Worm (Caenorhabditis elegans) whole organism, young adult: Measurements from ENCODE around the gene sre-46.

ENCODE experiments used
- B0261.1 ChIP-seq: sonication (generic microtip); optimal IDR thresholded peaks from 2 replicates; lab custom pipeline; 2016; ENCODE audit warnings: mild to moderate bottlenecking, missing genetic modification characterization, moderate library complexity, missing compliant biosample characterization
- F23B12.7 ChIP-seq: sonication (generic microtip); optimal IDR thresholded peaks from 2 replicates; lab custom pipeline; 2017; ENCODE audit warnings: missing genetic modification characterization, mild to moderate bottlenecking, missing compliant biosample characterization, antibody characterized with exemption, moderate library complexity; ENCODE audit not compliant: insufficient read depth
- F57C9.4 ChIP-seq: sonication (generic microtip); optimal IDR thresholded peaks from 2 replicates; lab custom pipeline; 2017; ENCODE audit warnings: mild to moderate bottlenecking, missing genetic modification characterization, missing compliant biosample characterization
- K12H6.12 ChIP-seq: fragments of 200-800 bp; sonication (Bioruptor generic); optimal IDR thresholded peaks from 2 replicates; lab custom pipeline; 2018; ENCODE audit warnings: mild to moderate bottlenecking, missing genetic modification characterization, missing compliant biosample characterization
- Y53F4B.3 ChIP-seq: fragments of 200-800 bp; sonication (Bioruptor generic); IDR thresholded peaks from 2 replicates; pipeline ENCODE4 v1.3.6; 2022; ENCODE audit warnings: missing genetic modification reagents, missing genetic modification characterization, missing compliant biosample characterization
- Y67H2A.10 ChIP-seq: fragments of 200-800 bp; sonication (Bioruptor generic); conservative IDR thresholded peaks from 2 replicates; pipeline ENCODE4 v1.3.6; 2022; ENCODE audit warnings: missing genetic modification reagents, missing genetic modification characterization, missing compliant biosample characterization
- ama-1 ChIP-seq, 3 experiments: fragments of 150-350 bp in 1 of 3; sonication (generic microtip) in 2 of 3; optimal IDR thresholded peaks; 2 replicates each; lab custom pipeline; 2014 to 2018; ENCODE audit warnings: missing biosample characterization in 2 of 3, missing genetic modification characterization in 2 of 3, missing genetic modification reagents in 2 of 3
- aptf-3 ChIP-seq: fragments of 200-800 bp; sonication (Bioruptor generic); IDR thresholded peaks from 2 replicates; pipeline ENCODE4 v1.3.6; 2022; ENCODE audit warnings: missing genetic modification characterization, missing compliant biosample characterization
- atf-7 ChIP-seq: sonication (generic microtip); optimal IDR thresholded peaks from 2 replicates; lab custom pipeline; 2017; ENCODE audit warnings: mild to moderate bottlenecking, missing genetic modification characterization, missing compliant biosample characterization
- attf-6 ChIP-seq: fragments of 200-800 bp; sonication (Bioruptor generic); IDR thresholded peaks from 2 replicates; pipeline ENCODE4 v1.3.6; 2022; ENCODE audit warnings: missing genetic modification reagents, missing genetic modification characterization, missing compliant biosample characterization
- cebp-1 ChIP-seq, 2 experiments: fragments of 200-800 bp in 1 of 2; sonication (Bioruptor generic) in 1 of 2; sonication (generic microtip) in 1 of 2; IDR thresholded peaks in 1 of 2; optimal IDR thresholded peaks in 1 of 2; 2 replicates each; pipeline versions ENCODE4 v1.3.6 to Lab custom; 2017 to 2022; ENCODE audit warnings: missing compliant biosample characterization in 2 of 2, missing genetic modification characterization in 2 of 2, mild to moderate bottlenecking in 1 of 2, missing genetic modification reagents in 1 of 2, moderate library complexity in 1 of 2
- ceh-27 ChIP-seq: fragments of 200-800 bp; sonication (Bioruptor generic); optimal IDR thresholded peaks from 2 replicates; lab custom pipeline; 2018; ENCODE audit warnings: mild to moderate bottlenecking, missing genetic modification characterization, moderate library complexity, missing compliant biosample characterization
- ceh-40 ChIP-seq: fragments of 200-800 bp; sonication (Bioruptor generic); IDR thresholded peaks from 2 replicates; pipeline ENCODE4 v1.3.6; 2022; ENCODE audit warnings: missing genetic modification characterization, missing compliant biosample characterization
- chd-7 ChIP-seq: sonication (generic microtip); optimal IDR thresholded peaks from 2 replicates; lab custom pipeline; 2016; ENCODE audit warnings: mild to moderate bottlenecking, missing genetic modification characterization, moderate library complexity, missing compliant biosample characterization
- dox-1 ChIP-seq: fragments of 200-800 bp; sonication (Bioruptor generic); IDR thresholded peaks from 2 replicates; pipeline ENCODE4 v1.3.6; 2022; ENCODE audit warnings: missing genetic modification reagents, missing genetic modification characterization, missing compliant biosample characterization
- dpl-1 ChIP-seq: fragments of 150-350 bp; optimal IDR thresholded peaks from 2 replicates; lab custom pipeline; 2014; ENCODE audit warnings: missing biosample characterization, missing genetic modification reagents, missing genetic modification characterization
- egl-44 ChIP-seq: fragments of 200-800 bp; sonication (Bioruptor generic); IDR thresholded peaks from 2 replicates; pipeline ENCODE4 v1.3.6; 2022; ENCODE audit warnings: missing genetic modification reagents, missing genetic modification characterization, missing compliant biosample characterization
- ets-4 ChIP-seq: fragments of 200-800 bp; sonication (Bioruptor generic); optimal IDR thresholded peaks from 2 replicates; lab custom pipeline; 2018; ENCODE audit warnings: mild to moderate bottlenecking, missing genetic modification characterization, missing compliant biosample characterization
- him-1 ChIP-seq: sonication (generic microtip); optimal IDR thresholded peaks from 2 replicates; lab custom pipeline; 2016; ENCODE audit warnings: missing genotype, missing genetic modification reagents, missing genetic modification characterization, missing compliant biosample characterization
- hlh-26 ChIP-seq: fragments of 200-800 bp; sonication (Bioruptor generic); conservative IDR thresholded peaks from 2 replicates; pipeline ENCODE4 v1.3.6; 2022; ENCODE audit warnings: missing genetic modification reagents, missing genetic modification characterization, missing compliant biosample characterization
- hsf-1 ChIP-seq: fragments of 200-800 bp; sonication (Bioruptor generic); IDR thresholded peaks from 2 replicates; pipeline ENCODE4 v1.3.6; 2022; ENCODE audit warnings: missing genetic modification reagents, missing genetic modification characterization, missing compliant biosample characterization
- lag-1 ChIP-seq: fragments of 200-800 bp; sonication (Bioruptor generic); IDR thresholded peaks from 2 replicates; pipeline ENCODE4 v1.3.6; 2022; ENCODE audit warnings: missing genetic modification reagents, missing genetic modification characterization, missing compliant biosample characterization
- let-526 ChIP-seq: fragments of 200-800 bp; sonication (Bioruptor generic); IDR thresholded peaks from 2 replicates; pipeline ENCODE4 v1.3.6; 2022; ENCODE audit warnings: missing genetic modification reagents, missing genetic modification characterization, missing compliant biosample characterization
- lsy-27 ChIP-seq: sonication (generic microtip); optimal IDR thresholded peaks from 2 replicates; lab custom pipeline; 2017; ENCODE audit warnings: missing genetic modification characterization, mild to moderate bottlenecking, missing compliant biosample characterization, antibody characterized with exemption, missing genotype, borderline replicate concordance; ENCODE audit not compliant: insufficient read depth
- mes-4 ChIP-seq: sonication (generic microtip); optimal IDR thresholded peaks from 2 replicates; lab custom pipeline; 2016; ENCODE audit warnings: missing genotype, missing genetic modification characterization, missing compliant biosample characterization
- nfyb-1 ChIP-seq: fragments of 200-800 bp; sonication (Bioruptor generic); IDR thresholded peaks from 2 replicates; pipeline ENCODE4 v1.3.6; 2022; ENCODE audit warnings: missing genetic modification reagents, missing genetic modification characterization, missing compliant biosample characterization
- nhr-27 ChIP-seq: fragments of 200-800 bp; sonication (Bioruptor generic); optimal IDR thresholded peaks from 2 replicates; lab custom pipeline; 2018; ENCODE audit warnings: mild to moderate bottlenecking, missing genetic modification characterization, moderate library complexity, missing compliant biosample characterization
- nhr-80 ChIP-seq: sonication (generic microtip); optimal IDR thresholded peaks from 2 replicates; lab custom pipeline; 2016; ENCODE audit warnings: missing genetic modification characterization, missing compliant biosample characterization
- pha-4 ChIP-seq: fragments of 150-350 bp; sonication (generic microtip); optimal IDR thresholded peaks from 2 replicates; lab custom pipeline; 2014; ENCODE audit warnings: missing biosample characterization, missing genetic modification reagents, missing genetic modification characterization
- sea-2 ChIP-seq: fragments of 200-800 bp; sonication (Bioruptor generic); IDR thresholded peaks from 2 replicates; pipeline ENCODE4 v1.3.6; 2022; ENCODE audit warnings: missing genetic modification characterization, missing compliant biosample characterization
- somi-1 ChIP-seq: fragments of 200-800 bp; sonication (Bioruptor generic); optimal IDR thresholded peaks from 2 replicates; lab custom pipeline; 2018; ENCODE audit warnings: mild to moderate bottlenecking, missing genetic modification characterization, missing compliant biosample characterization
- sptf-2 ChIP-seq: fragments of 200-800 bp; sonication (Bioruptor generic); optimal IDR thresholded peaks from 2 replicates; lab custom pipeline; 2018; ENCODE audit warnings: mild to moderate bottlenecking, missing genetic modification characterization, missing compliant biosample characterization
- xnd-1 ChIP-seq: sonication (generic microtip); optimal IDR thresholded peaks from 2 replicates; lab custom pipeline; 2016; ENCODE audit warnings: missing genotype, missing genetic modification reagents, missing genetic modification characterization, missing compliant biosample characterization
- zfh-2 ChIP-seq: fragments of 200-800 bp; sonication (Bioruptor generic); conservative IDR thresholded peaks from 2 replicates; pipeline ENCODE4 v1.3.6; 2022; ENCODE audit warnings: missing genetic modification reagents, missing genetic modification characterization, missing compliant biosample characterization
- ztf-25 ChIP-seq: fragments of 200-800 bp; sonication (Bioruptor generic); IDR thresholded peaks from 2 replicates; pipeline ENCODE4 v1.3.6; 2022; ENCODE audit warnings: missing genetic modification reagents, missing genetic modification characterization, missing compliant biosample characterization
- ztf-26 ChIP-seq: sonication (generic microtip); optimal IDR thresholded peaks from 2 replicates; lab custom pipeline; 2017; ENCODE audit warnings: missing genetic modification characterization, missing compliant biosample characterization
- ztf-3 ChIP-seq: fragments of 200-800 bp; sonication (Bioruptor generic); optimal IDR thresholded peaks from 2 replicates; lab custom pipeline; 2018; ENCODE audit warnings: mild to moderate bottlenecking, missing genetic modification characterization, missing compliant biosample characterization

Gene sre-46

ce11 chrII:13673605-13674193 is 47.4 kb downstream of the sre-46 start:
- TF ChIP-seq attf-6 (GFP tag; lab: Robert Waterston, UW): no peak
- no peak for TF ChIP-seq cebp-1 (GFP tag; IDR thresholded peaks at IDR 0.05; lab: Robert Waterston, UW)
- TF ChIP-seq cebp-1 (tag; optimal IDR thresholded peaks at IDR 0.05; lab: Kevin White, UChicago): peak; percentile 21
- TF ChIP-seq dox-1 (GFP tag; lab: Robert Waterston, UW): 0 out of 2 replicates have a peak, but pooled peaks have one; percentile 4
- TF ChIP-seq Y67H2A.10 (GFP tag; lab: Robert Waterston, UW): no peak
- TF ChIP-seq K12H6.12 (tag; lab: Kevin White, UChicago): peak; percentile 24
- no peak for TF ChIP-seq sptf-2
- TF ChIP-seq somi-1: peak; percentile 17
- TF ChIP-seq him-1 (tag; lab: Kevin White, UChicago): no peak
- TF ChIP-seq pha-4: no peak
- peak; percentile 29 for TF ChIP-seq ztf-26

DNA sequence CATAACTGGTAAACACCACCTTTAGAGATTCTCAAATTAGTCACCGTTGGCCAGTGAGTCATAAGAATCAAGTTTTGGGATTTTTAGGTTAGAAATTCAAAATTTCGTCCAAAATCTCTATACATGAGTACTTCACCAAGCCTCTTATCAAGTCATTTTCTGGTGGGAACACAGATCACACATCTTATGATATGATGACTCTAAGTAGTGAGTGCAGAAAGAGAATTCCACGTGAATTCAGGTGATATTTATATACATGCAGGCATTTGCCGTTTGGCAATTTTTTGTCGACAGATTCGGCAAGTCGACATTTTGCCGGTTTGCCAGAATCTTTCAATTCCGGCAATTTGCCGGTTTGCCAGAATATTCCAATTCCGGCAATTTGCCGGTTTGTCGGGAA is 49.1 kb downstream of the sre-46 start:
- no peak for TF ChIP-seq ceh-27 (GFP tag; lab: Kevin White, UChicago)
- TF ChIP-seq nfyb-1: 0 out of 2 replicates have a peak, but pooled peaks have one; percentile 33
- TF ChIP-seq nhr-80 (tag; lab: Kevin White, UChicago): peak; percentile 20

DNA sequence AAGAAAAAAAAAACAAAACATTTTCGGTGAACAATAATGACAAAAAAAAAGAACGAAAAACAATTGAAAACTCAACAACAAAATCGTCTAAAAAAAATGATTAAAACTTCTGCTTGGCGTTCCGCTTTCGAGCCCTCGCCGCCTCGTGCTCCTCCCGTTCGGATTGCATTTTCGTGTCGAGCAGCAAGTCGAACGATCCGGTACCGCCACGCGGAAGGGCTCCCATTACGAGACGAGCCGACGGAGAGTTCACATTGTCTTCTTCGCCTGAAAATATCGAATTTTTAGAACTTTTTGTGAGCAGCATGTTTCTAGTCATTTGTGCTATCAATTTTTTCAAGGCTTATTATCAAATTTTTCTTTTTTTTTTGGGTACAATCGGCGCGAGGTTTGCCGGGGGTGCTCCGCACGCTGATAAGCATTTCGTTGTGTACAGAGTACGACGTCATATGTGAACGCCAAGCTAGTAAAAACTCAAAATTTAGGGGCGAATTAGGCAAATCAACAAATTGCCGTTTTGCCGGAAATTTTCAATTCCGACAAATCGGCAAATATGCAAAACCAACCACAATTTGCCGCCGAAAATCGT is 50.3 kb downstream of the sre-46 start:
- TF ChIP-seq him-1 (tag; lab: Kevin White, UChicago) (no peak), let-526 (GFP tag; lab: Robert Waterston, UW) (no peak), sea-2 (GFP tag; lab: Robert Waterston, UW) (no peak), B0261.1 (tag; lab: Kevin White, UChicago) (no peak), chd-7 (tag; lab: Kevin White, UChicago) (no peak), hlh-26 (no peak), Y53F4B.3 (GFP tag; lab: Robert Waterston, UW) (no peak), F57C9.4 (tag; lab: Kevin White, UChicago) (no peak), lag-1 (GFP tag; lab: Robert Waterston, UW) (no peak), lsy-27 (tag; lab: Kevin White, UChicago) (no peak), atf-7 (peak; percentile 21), ama-1 (optimal IDR thresholded peaks at IDR 0.05; lab: Kevin White, UChicago) (no peak), ama-1 (GFP tag; optimal IDR thresholded peaks at IDR 0.05; lab: Kevin White, UChicago) (no peak), nhr-27 (tag; lab: Kevin White, UChicago) (no peak), ets-4 (GFP tag; lab: Kevin White, UChicago) (no peak), dox-1 (GFP tag; lab: Robert Waterston, UW) (0 out of 2 replicates have a peak, but pooled peaks have one; percentile 26), ceh-40 (no peak), hsf-1 (GFP tag; lab: Robert Waterston, UW) (no peak), mes-4 (tag; lab: Kevin White, UChicago) (no peak), nfyb-1 (no peak), ztf-25 (no peak), ztf-3 (GFP tag; lab: Kevin White, UChicago) (no peak), xnd-1 (tag; lab: Kevin White, UChicago) (no peak), dpl-1 (GFP tag; lab: Kevin White, UChicago) (no peak), F23B12.7 (tag; lab: Kevin White, UChicago) (no peak), nhr-80 (tag; lab: Kevin White, UChicago) (peak; percentile 86), aptf-3 (GFP tag; lab: Robert Waterston, UW) (no peak), zfh-2 (GFP tag; lab: Robert Waterston, UW) (peak; percentile 64), egl-44 (GFP tag; lab: Robert Waterston, UW) (no peak)
